Fruit fly (Drosophila melanogaster) whole organism, adult: Measurements from ENCODE around the gene CG5681.

Experiments used
- CG11617 ChIP-seq: fragments of 200-800 bp; sonication (Bioruptor generic); optimal IDR thresholded peaks from 2 replicates; lab custom pipeline; 2017; ENCODE audit warnings: mild to moderate bottlenecking, missing biosample characterization, missing genetic modification reagents, missing genetic modification characterization
- CG12768 ChIP-seq: fragments of 200-800 bp; sonication (Bioruptor generic); optimal IDR thresholded peaks from 2 replicates; lab custom pipeline; 2017; ENCODE audit warnings: missing biosample characterization, missing genetic modification characterization, mild to moderate bottlenecking, moderate library complexity, missing genetic modification reagents
- CG14711 ChIP-seq: fragments of 200-800 bp; sonication (Bioruptor generic); optimal IDR thresholded peaks from 2 replicates; lab custom pipeline; 2018; ENCODE audit warnings: missing biosample characterization, mild to moderate bottlenecking, missing genetic modification characterization, moderate library complexity
- CG1620 ChIP-seq: fragments of 200-800 bp; sonication (Bioruptor generic); optimal IDR thresholded peaks from 2 replicates; lab custom pipeline; 2016; ENCODE audit warnings: missing biosample characterization, missing genetic modification characterization
- CG33017 ChIP-seq: fragments of 200-800 bp; sonication (Bioruptor generic); optimal IDR thresholded peaks from 2 replicates; lab custom pipeline; 2018; ENCODE audit warnings: missing biosample characterization, mild to moderate bottlenecking, missing genetic modification characterization, moderate library complexity
- CG5204 ChIP-seq: fragments of 200-800 bp; sonication (Bioruptor generic); optimal IDR thresholded peaks from 2 replicates; lab custom pipeline; 2016; ENCODE audit warnings: missing biosample characterization, missing genetic modification characterization
- CG7045 ChIP-seq: fragments of 200-800 bp; sonication (Bioruptor generic); optimal IDR thresholded peaks from 2 replicates; lab custom pipeline; 2017; ENCODE audit warnings: missing biosample characterization, mild to moderate bottlenecking, missing genetic modification characterization
- CG7101 ChIP-seq: fragments of 200-800 bp; sonication (Bioruptor generic); optimal IDR thresholded peaks from 2 replicates; lab custom pipeline; 2018; ENCODE audit warnings: missing biosample characterization, mild to moderate bottlenecking, missing genetic modification characterization, moderate library complexity
- Clk ChIP-seq: fragments of 200-800 bp; sonication (Bioruptor generic); optimal IDR thresholded peaks from 2 replicates; lab custom pipeline; 2017; ENCODE audit warnings: missing biosample characterization, missing genetic modification characterization
- Crg-1 ChIP-seq: fragments of 200-800 bp; sonication (Bioruptor generic); optimal IDR thresholded peaks from 2 replicates; lab custom pipeline; 2016; ENCODE audit warnings: missing biosample characterization, missing genetic modification characterization
- Hr96 ChIP-seq: fragments of 200-800 bp; sonication (Bioruptor generic); optimal IDR thresholded peaks from 2 replicates; lab custom pipeline; 2016; ENCODE audit warnings: missing biosample characterization, missing genetic modification characterization
- Mnt ChIP-seq: fragments of 200-800 bp; sonication (Bioruptor generic); optimal IDR thresholded peaks from 2 replicates; lab custom pipeline; 2016; ENCODE audit warnings: missing biosample characterization, mild to moderate bottlenecking, missing genetic modification characterization
- bab1 ChIP-seq: fragments of 200-800 bp; sonication (Bioruptor generic); optimal IDR thresholded peaks from 3 replicates; lab custom pipeline; 2019; ENCODE audit warnings: missing biosample characterization, mild to moderate bottlenecking, missing genetic modification characterization, moderate library complexity
- cic ChIP-seq: fragments of 200-800 bp; sonication (Bioruptor generic); optimal IDR thresholded peaks from 2 replicates; lab custom pipeline; 2017; ENCODE audit warnings: missing biosample characterization, mild to moderate bottlenecking, missing genetic modification characterization, moderate library complexity
- cnc ChIP-seq, 2 experiments: fragments of >200 bp; optimal IDR thresholded peaks; 2 replicates each; lab custom pipeline; 2017
- kay ChIP-seq: fragments of 200-800 bp; sonication (Bioruptor generic); peaks from one replicate; lab custom pipeline; 2016; ENCODE audit warnings: missing biosample characterization, missing genetic modification characterization, borderline replicate concordance
- ovo ChIP-seq: fragments of 200-800 bp; sonication (Bioruptor generic); optimal IDR thresholded peaks from 2 replicates; lab custom pipeline; 2016; ENCODE audit warnings: missing biosample characterization, missing genetic modification characterization
- pad ChIP-seq: fragments of 200-800 bp; sonication (Bioruptor generic); optimal IDR thresholded peaks from 3 replicates; lab custom pipeline; 2017; ENCODE audit warnings: missing biosample characterization, missing genetic modification characterization, mild to moderate bottlenecking, moderate library complexity, missing genetic modification reagents
- tj ChIP-seq: fragments of 200-800 bp; sonication (Bioruptor generic); optimal IDR thresholded peaks from 3 replicates; lab custom pipeline; 2017; ENCODE audit warnings: missing biosample characterization, mild to moderate bottlenecking, missing genetic modification characterization, moderate library complexity
- toe ChIP-seq: fragments of 200-800 bp; sonication (Bioruptor generic); optimal IDR thresholded peaks from 2 replicates; lab custom pipeline; 2016; ENCODE audit warnings: missing biosample characterization, missing genetic modification characterization

Gene CG5681

DNA sequence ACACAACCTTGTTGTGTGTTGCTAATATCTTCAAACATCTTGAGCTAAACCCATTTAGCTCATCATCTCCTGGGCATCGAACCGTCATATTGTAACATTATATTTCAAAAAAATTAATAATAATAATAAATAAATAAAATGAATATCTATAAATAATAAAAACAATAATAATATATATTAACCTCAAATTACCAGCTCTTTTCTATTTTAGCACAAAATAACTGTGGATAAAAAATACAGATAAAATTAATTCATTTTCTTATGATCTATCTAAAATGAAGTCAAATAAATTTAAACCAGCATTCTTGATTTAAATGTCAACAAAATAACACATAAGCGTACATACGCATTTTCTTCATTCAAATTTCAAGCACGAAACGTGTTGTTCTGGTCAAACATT, 20.9 kb downstream of the CG5681 start, which contains the start of gene CG42659:
TSS of gene CG42659 (plus strand) at position 301 of the 400 bp plus-strand sequence.
- TF ChIP-seq pad (GFP tag; lab: Kevin White, UChicago): no peak
- TF ChIP-seq CG11617 (GFP tag; lab: Kevin White, UChicago): no peak
- no peak for TF ChIP-seq Hr96 (GFP tag; lab: Kevin White, UChicago)
- TF ChIP-seq Mnt: no peak
- TF ChIP-seq CG1620 (GFP tag; lab: Kevin White, UChicago): no peak

- TF ChIP-seq bab1 (GFP tag; lab: Kevin White, UChicago) (no peak), CG11617 (GFP tag; lab: Kevin White, UChicago) (no peak), CG7101 (tag; lab: Kevin White, UChicago) (no peak), tj (GFP tag; lab: Kevin White, UChicago) (no peak), pad (GFP tag; lab: Kevin White, UChicago) (no peak), toe (no peak), Clk (GFP tag; lab: Kevin White, UChicago) (no peak), CG12768 (GFP tag; lab: Kevin White, UChicago) (no peak), CG7045 (GFP tag; lab: Kevin White, UChicago) (no peak), cnc (optimal IDR thresholded peaks at IDR 0.05; lab: Kevin White, UChicago) (no peak)
Measured at dm6 chr2L:18007635-18008034, 21.4 kb downstream of the CG5681 start, which contains the start of the genes CG42634 and CG42635. CG42634 (plus strand) TSS chr2L:18007935. CG42635 (plus strand) TSS chr2L:18007935.

DNA sequence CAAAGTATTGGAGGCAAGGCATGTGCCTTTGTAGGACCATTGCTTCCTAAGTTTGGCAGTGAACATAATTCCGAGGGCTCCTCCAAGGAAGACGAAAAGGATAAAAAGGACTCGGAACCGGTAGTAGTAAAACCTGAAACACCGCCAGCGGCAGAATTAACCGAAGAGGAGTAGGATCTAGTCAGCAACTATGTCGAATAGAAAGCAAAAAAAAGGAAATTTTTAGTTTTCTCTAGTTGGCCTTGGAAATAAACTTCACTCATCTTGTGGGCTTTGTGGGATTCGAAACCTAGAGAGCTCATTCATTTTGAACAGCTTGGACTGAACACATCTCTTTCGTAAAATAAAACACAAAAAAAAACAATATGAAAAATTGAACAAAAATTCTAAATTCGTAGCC, 22.5 kb downstream of the CG5681 start, which contains the start of gene CG31740:
TSS of gene CG31740 (plus strand) at position 301 of the 400 bp plus-strand sequence.
- TF ChIP-seq kay (GFP tag; lab: Kevin White, UChicago) (no peak), Clk (GFP tag; lab: Kevin White, UChicago) (no peak), cnc (optimal IDR thresholded peaks at IDR 0.05; lab: Kevin White, UChicago) (no peak), Hr96 (GFP tag; lab: Kevin White, UChicago) (no peak), bab1 (GFP tag; lab: Kevin White, UChicago) (no peak), toe (no peak)

dm6 chr2L:18009672-18010071, 23.5 kb downstream of the CG5681 start:
- TF ChIP-seq pad (GFP tag; lab: Kevin White, UChicago): no peak
- no peak for TF ChIP-seq kay (GFP tag; lab: Kevin White, UChicago)
- no peak for TF ChIP-seq CG7101 (tag; lab: Kevin White, UChicago)
- TF ChIP-seq toe: no peak
- no peak for TF ChIP-seq CG7045 (GFP tag; lab: Kevin White, UChicago)
- no peak for TF ChIP-seq Crg-1 (GFP tag; lab: Kevin White, UChicago)
- TF ChIP-seq tj (GFP tag; lab: Kevin White, UChicago): no peak
- TF ChIP-seq CG11617 (GFP tag; lab: Kevin White, UChicago): no peak
- no peak for TF ChIP-seq Clk (GFP tag; lab: Kevin White, UChicago)

DNA sequence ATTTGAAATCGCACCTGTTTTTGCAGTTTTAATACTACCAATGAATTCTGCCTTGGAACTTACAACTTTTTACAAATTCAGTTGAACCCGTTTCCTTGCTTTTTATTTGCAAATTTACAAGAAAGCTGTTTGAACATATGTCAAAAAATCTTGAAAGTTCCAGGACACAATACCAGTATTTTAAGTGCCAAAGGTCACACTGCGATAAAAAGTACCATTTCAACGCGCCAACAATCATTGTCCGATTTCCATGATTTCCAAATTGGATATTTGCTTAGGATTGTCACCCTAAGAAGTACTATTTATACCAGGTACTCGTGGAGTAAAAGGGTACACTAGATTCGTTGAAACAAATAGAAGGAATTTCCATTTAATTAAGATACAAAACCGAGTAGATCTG, 25.2 kb downstream of the CG5681 start, which contains the start of gene elfless:
TSS of gene elfless (minus strand) at position 101 of the 400 bp plus-strand sequence.
- TF ChIP-seq CG14711 (tag; lab: Kevin White, UChicago) (no peak), ovo (GFP tag; lab: Kevin White, UChicago) (no peak), CG33017 (tag; lab: Kevin White, UChicago) (no peak), tj (GFP tag; lab: Kevin White, UChicago) (no peak), CG11617 (GFP tag; lab: Kevin White, UChicago) (no peak), CG5204 (GFP tag; lab: Kevin White, UChicago) (no peak), bab1 (GFP tag; lab: Kevin White, UChicago) (no peak), CG7045 (GFP tag; lab: Kevin White, UChicago) (no peak), Clk (GFP tag; lab: Kevin White, UChicago) (no peak), toe (no peak), kay (GFP tag; lab: Kevin White, UChicago) (no peak), cic (no peak), Hr96 (GFP tag; lab: Kevin White, UChicago) (no peak), Mnt (no peak), pad (GFP tag; lab: Kevin White, UChicago) (no peak), cnc (optimal IDR thresholded peaks at IDR 0.05; lab: Kevin White, UChicago) (no peak), Crg-1 (GFP tag; lab: Kevin White, UChicago) (no peak)

- TF ChIP-seq CG11617 (GFP tag; lab: Kevin White, UChicago) (no peak), bab1 (GFP tag; lab: Kevin White, UChicago) (no peak), pad (GFP tag; lab: Kevin White, UChicago) (no peak), cic (no peak), CG7045 (GFP tag; lab: Kevin White, UChicago) (no peak)
Measured at dm6 chr2L:18012168-18012567, 26.0 kb downstream of the CG5681 start, which contains the start of gene rdo. rdo (plus strand) TSS chr2L:18012380.

- no peak for TF ChIP-seq Hr96 (GFP tag; lab: Kevin White, UChicago)
Measured at dm6 chr2L:18032741-18033140, 46.5 kb downstream of the CG5681 start.
